Fruit fly (Drosophila melanogaster) whole organism, embryonic: ENCODE results near the gene CG14219.

ENCODE experiments used
- Adf1 ChIP-seq: fragments of 200-800 bp; sonication (Bioruptor generic); IDR thresholded peaks from 2 replicates; pipeline ENCODE4 v1.3.6; 2022; ENCODE audit warnings: missing biosample characterization, missing genetic modification characterization
- CG10321 ChIP-seq: fragments of 200-800 bp; sonication (Bioruptor generic); IDR thresholded peaks from 2 replicates; pipeline ENCODE4 v1.3.6; 2022; ENCODE audit warnings: missing biosample characterization, missing genetic modification characterization
- CG11695 ChIP-seq: fragments of 200-800 bp; sonication (Bioruptor generic); IDR thresholded peaks from 3 replicates; pipeline ENCODE4 v1.3.6; 2022; ENCODE audit warnings: missing biosample characterization, missing genetic modification characterization
- CG11723 ChIP-seq: fragments of 200-800 bp; sonication (Bioruptor generic); optimal IDR thresholded peaks from 2 replicates; lab custom pipeline; 2017; ENCODE audit warnings: missing biosample characterization, mild to moderate bottlenecking, missing genetic modification characterization
- CG12071 ChIP-seq: fragments of 200-800 bp; sonication (Bioruptor generic); optimal IDR thresholded peaks from 3 replicates; lab custom pipeline; 2018; ENCODE audit warnings: missing biosample characterization, mild to moderate bottlenecking, missing genetic modification characterization
- CG12155 ChIP-seq: fragments of 200-800 bp; sonication (Bioruptor generic); optimal IDR thresholded peaks from 3 replicates; lab custom pipeline; 2016; ENCODE audit warnings: missing biosample characterization, missing genetic modification characterization
- CG14860 ChIP-seq: fragments of 200-800 bp; sonication (Bioruptor generic); IDR thresholded peaks from 3 replicates; pipeline ENCODE4 v1.3.6; 2022; ENCODE audit warnings: missing biosample characterization, missing genetic modification characterization; ENCODE audit not compliant: partially characterized antibody
- CG15514 ChIP-seq: fragments of 200-800 bp; sonication (Bioruptor generic); optimal IDR thresholded peaks from 3 replicates; lab custom pipeline; 2017; ENCODE audit warnings: missing biosample characterization, missing genetic modification characterization, mild to moderate bottlenecking, moderate library complexity, missing genetic modification reagents
- CG16815 ChIP-seq: fragments of 200-800 bp; sonication (Bioruptor generic); optimal IDR thresholded peaks from 3 replicates; lab custom pipeline; 2017; ENCODE audit warnings: missing biosample characterization, mild to moderate bottlenecking, missing genetic modification characterization
- CG18262 ChIP-seq: fragments of 200-800 bp; optimal IDR thresholded peaks from 3 replicates; lab custom pipeline; 2019; ENCODE audit warnings: missing biosample characterization, mild to moderate bottlenecking, missing genetic modification characterization, moderate library complexity
- CG1832 ChIP-seq: fragments of 200-800 bp; sonication (Bioruptor generic); optimal IDR thresholded peaks from 2 replicates; lab custom pipeline; 2017; ENCODE audit warnings: missing biosample characterization, mild to moderate bottlenecking, missing genetic modification characterization, inconsistent platforms
- CG2875 ChIP-seq: fragments of 200-800 bp; sonication (Bioruptor generic); optimal IDR thresholded peaks from 2 replicates; lab custom pipeline; 2017; ENCODE audit warnings: missing biosample characterization, mild to moderate bottlenecking, missing genetic modification characterization, missing genetic modification reagents
- CG30020 ChIP-seq: fragments of 200-800 bp; optimal IDR thresholded peaks from 2 replicates; lab custom pipeline; 2019; ENCODE audit warnings: missing biosample characterization, mild to moderate bottlenecking, missing genetic modification characterization, moderate library complexity
- CG32532 ChIP-seq: fragments of 200-800 bp; sonication (Bioruptor generic); IDR thresholded peaks from 2 replicates; pipeline ENCODE4 v1.3.6; 2022; ENCODE audit warnings: missing biosample characterization, missing genetic modification characterization
- CG7357 ChIP-seq: fragments of 200-800 bp; sonication (Bioruptor generic); IDR thresholded peaks from 3 replicates; pipeline ENCODE4 v1.3.6; 2022; ENCODE audit warnings: missing biosample characterization, missing genetic modification characterization
- CG7963 ChIP-seq: fragments of 200-800 bp; sonication (Bioruptor generic); IDR thresholded peaks from 3 replicates; pipeline ENCODE4 v1.3.6; 2022; ENCODE audit warnings: missing biosample characterization, missing genetic modification characterization; ENCODE audit not compliant: partially characterized antibody
- CG8944 ChIP-seq: fragments of 200-800 bp; sonication (Bioruptor generic); optimal IDR thresholded peaks from 3 replicates; lab custom pipeline; 2016; ENCODE audit warnings: missing biosample characterization, missing genetic modification characterization
- Eip74EF ChIP-seq, 2 experiments: fragments of 200-800 bp in 1 of 2; fragments of >200 bp in 1 of 2; sonication (Bioruptor generic) in 1 of 2; optimal IDR thresholded peaks; 2 replicates each; lab custom pipeline; 2017 to 2019; ENCODE audit warnings: missing biosample characterization in 2 of 2, missing genetic modification characterization in 2 of 2, mild to moderate bottlenecking in 1 of 2, moderate library complexity in 1 of 2
- Ets65A ChIP-seq: fragments of 200-800 bp; sonication (Bioruptor generic); peaks from one replicate; lab custom pipeline; 2016; ENCODE audit warnings: missing biosample characterization, missing genetic modification characterization
- Fer1 ChIP-seq: fragments of 200-800 bp; sonication (Bioruptor generic); optimal IDR thresholded peaks from 2 replicates; lab custom pipeline; 2017; ENCODE audit warnings: missing biosample characterization, mild to moderate bottlenecking, missing genetic modification characterization
- Hr78 ChIP-seq, 2 experiments: fragments of 200-800 bp in 1 of 2; fragments of >200 bp in 1 of 2; sonication (Bioruptor generic) in 1 of 2; optimal IDR thresholded peaks; 2 replicates each; lab custom pipeline; 2017 to 2019; ENCODE audit warnings: missing biosample characterization in 2 of 2, missing genetic modification characterization in 2 of 2, mild to moderate bottlenecking in 1 of 2, moderate library complexity in 1 of 2
- Jarid2 ChIP-seq: fragments of 200-800 bp; sonication (Bioruptor generic); optimal IDR thresholded peaks from 3 replicates; lab custom pipeline; 2017; ENCODE audit warnings: mild to moderate bottlenecking, missing biosample characterization, missing genetic modification reagents, missing genetic modification characterization
- Nf-YA ChIP-seq: fragments of 200-800 bp; sonication (Bioruptor generic); IDR thresholded peaks from 2 replicates; pipeline ENCODE4 v1.3.6; 2022; ENCODE audit warnings: missing biosample characterization, missing genetic modification characterization
- Nf-YB ChIP-seq: fragments of 200-800 bp; sonication (Bioruptor generic); optimal IDR thresholded peaks from 3 replicates; lab custom pipeline; 2019; ENCODE audit warnings: missing biosample characterization, mild to moderate bottlenecking, missing genetic modification characterization, moderate library complexity
- Nf-YC ChIP-seq: fragments of 200-800 bp; optimal IDR thresholded peaks from 3 replicates; lab custom pipeline; 2019; ENCODE audit warnings: missing biosample characterization, mild to moderate bottlenecking, missing genetic modification characterization, moderate library complexity
- Pdp1 ChIP-seq, 2 experiments: fragments of 200-800 bp; sonication (Bioruptor generic); optimal IDR thresholded peaks; 3 replicates each; lab custom pipeline; 2016; ENCODE audit warnings: missing biosample characterization in 2 of 2, missing genetic modification characterization in 2 of 2, mild to moderate bottlenecking in 1 of 2, moderate library complexity in 1 of 2
- Sin3A ChIP-seq: fragments of >200 bp; optimal IDR thresholded peaks from 2 replicates; lab custom pipeline; 2018
- Trl ChIP-seq, 3 experiments: fragments of >200 bp in 2 of 3; fragments of 200-800 bp in 1 of 3; sonication (Bioruptor generic) in 1 of 3; optimal IDR thresholded peaks; 2 replicates in 1 of 3; 3 replicates in 2 of 3; lab custom pipeline; 2016 to 2017; ENCODE audit warnings: missing biosample characterization in 1 of 3, missing genetic modification characterization in 1 of 3
- caup ChIP-seq: fragments of 200-800 bp; sonication (Bioruptor generic); optimal IDR thresholded peaks from 3 replicates; lab custom pipeline; 2017; ENCODE audit warnings: missing biosample characterization, mild to moderate bottlenecking, missing genetic modification characterization, moderate library complexity; ENCODE audit not compliant: severe bottlenecking
- cg ChIP-seq: fragments of 200-800 bp; sonication (Bioruptor generic); optimal IDR thresholded peaks from 3 replicates; lab custom pipeline; 2019; ENCODE audit warnings: missing biosample characterization, mild to moderate bottlenecking, missing genetic modification characterization, moderate library complexity
- crol ChIP-seq: fragments of 200-800 bp; sonication (Bioruptor generic); IDR thresholded peaks from 2 replicates; pipeline ENCODE4 v1.3.6; 2022; ENCODE audit warnings: missing biosample characterization, missing genetic modification characterization
- cwo ChIP-seq: fragments of 200-800 bp; sonication (Bioruptor generic); optimal IDR thresholded peaks from 3 replicates; lab custom pipeline; 2017; ENCODE audit warnings: missing biosample characterization, missing genetic modification characterization, mild to moderate bottlenecking, moderate library complexity, missing genetic modification reagents
- dan ChIP-seq: fragments of 200-800 bp; sonication (Bioruptor generic); IDR thresholded peaks from 2 replicates; pipeline ENCODE4 v1.3.6; 2022; ENCODE audit warnings: missing biosample characterization, missing genetic modification characterization
- dati ChIP-seq: fragments of 200-800 bp; sonication (Bioruptor generic); IDR thresholded peaks from 2 replicates; pipeline ENCODE4 v1.3.6; 2022; ENCODE audit warnings: missing biosample characterization, missing genetic modification characterization
- dysf ChIP-seq: fragments of 200-800 bp; sonication (Bioruptor generic); IDR thresholded peaks from 3 replicates; pipeline ENCODE4 v1.3.6; 2022; ENCODE audit warnings: missing biosample characterization, missing genetic modification characterization
- ewg ChIP-seq: fragments of 200-800 bp; sonication (Bioruptor generic); optimal IDR thresholded peaks from 3 replicates; lab custom pipeline; 2017; ENCODE audit warnings: mild to moderate bottlenecking, missing biosample characterization, missing genetic modification reagents, missing genetic modification characterization
- h ChIP-seq: fragments of >200 bp; optimal IDR thresholded peaks from 2 replicates; lab custom pipeline; 2017
- ind ChIP-seq: fragments of 200-800 bp; sonication (Bioruptor generic); optimal IDR thresholded peaks from 3 replicates; lab custom pipeline; 2016; ENCODE audit warnings: missing biosample characterization, missing genetic modification characterization
- jigr1 ChIP-seq: fragments of 200-800 bp; sonication (Bioruptor generic); IDR thresholded peaks from 3 replicates; pipeline ENCODE4 v1.3.6; 2022; ENCODE audit warnings: missing biosample characterization, missing genetic modification characterization
- nmo ChIP-seq: fragments of 200-800 bp; sonication (Bioruptor generic); optimal IDR thresholded peaks from 2 replicates; lab custom pipeline; 2018; ENCODE audit warnings: missing biosample characterization, mild to moderate bottlenecking, missing genetic modification characterization, moderate library complexity
- pros ChIP-seq: fragments of 200-800 bp; sonication (Bioruptor generic); optimal IDR thresholded peaks from 3 replicates; lab custom pipeline; 2019; ENCODE audit warnings: missing biosample characterization, mild to moderate bottlenecking, missing genetic modification characterization, moderate library complexity
- sens ChIP-seq: fragments of 200-800 bp; sonication (Bioruptor generic); peaks from one replicate; lab custom pipeline; 2016; ENCODE audit warnings: missing biosample characterization, missing genetic modification characterization
- seq ChIP-seq: fragments of 200-800 bp; sonication (Bioruptor generic); IDR thresholded peaks from 2 replicates; pipeline ENCODE4 v1.3.6; 2022; ENCODE audit warnings: missing biosample characterization, missing genetic modification characterization
- tll ChIP-seq, 2 experiments: fragments of 200-800 bp in 1 of 2; fragments of >200 bp in 1 of 2; sonication (Bioruptor generic) in 1 of 2; optimal IDR thresholded peaks; 2 replicates each; lab custom pipeline; 2017 to 2019; ENCODE audit warnings: missing biosample characterization in 2 of 2, missing genetic modification characterization in 2 of 2, mild to moderate bottlenecking in 1 of 2, moderate library complexity in 1 of 2
- unc-4 ChIP-seq: fragments of 200-800 bp; sonication (Bioruptor generic); IDR thresholded peaks from 2 replicates; pipeline ENCODE4 v1.3.6; 2022; ENCODE audit warnings: missing biosample characterization, missing genetic modification characterization; ENCODE audit not compliant: partially characterized antibody
- vfl ChIP-seq: fragments of 200-800 bp; sonication (Bioruptor generic); optimal IDR thresholded peaks from 2 replicates; lab custom pipeline; 2016; ENCODE audit warnings: missing biosample characterization, missing genetic modification characterization

CG14219 gene

dm6 chrX:19548438-19548837 is 41.5 kb downstream of the CG14219 start:
- TF ChIP-seq CG12071, result no peak
- TF ChIP-seq unc-4 (GFP tag; lab: Robert Waterston, UW), result no peak
- TF ChIP-seq Ets65A (GFP tag; lab: Kevin White, UChicago), result peak; percentile 20
- peak; percentile 55 for TF ChIP-seq Nf-YB (GFP tag; lab: Kevin White, UChicago)
- no peak for TF ChIP-seq CG2875 (GFP tag; lab: Kevin White, UChicago)
- no peak for TF ChIP-seq Eip74EF (GFP tag; optimal IDR thresholded peaks at IDR 0.05; lab: Kevin White, UChicago)
- TF ChIP-seq CG11723 (GFP tag; lab: Kevin White, UChicago), result no peak
- TF ChIP-seq CG7963 (GFP tag; lab: Robert Waterston, UW), result no peak
- TF ChIP-seq CG16815 (GFP tag; lab: Kevin White, UChicago), result no peak
- TF ChIP-seq CG11695, result no peak
- no peak for TF ChIP-seq CG14860 (GFP tag; lab: Robert Waterston, UW)
- TF ChIP-seq pros (GFP tag; lab: Kevin White, UChicago), result no peak
- no peak for TF ChIP-seq Pdp1 (GFP tag; optimal IDR thresholded peaks at IDR 0.05; lab: Kevin White, UChicago)
- TF ChIP-seq Nf-YC (tag; lab: Kevin White, UChicago), result peak; percentile 12
- TF ChIP-seq vfl, result no peak
- peak; percentile 23 to 47 for TF ChIP-seq Trl (optimal IDR thresholded peaks at IDR 0.05; lab: Kevin White, UChicago)
- no peak for TF ChIP-seq Trl (GFP tag; optimal IDR thresholded peaks at IDR 0.05; lab: Kevin White, UChicago)
- TF ChIP-seq Hr78 (GFP tag; optimal IDR thresholded peaks at IDR 0.05; lab: Kevin White, UChicago), result peak in 1 of 2 experiments; percentile 38
- no peak for TF ChIP-seq Sin3A
- peak; percentile 32 for TF ChIP-seq cg (GFP tag; lab: Kevin White, UChicago)
- TF ChIP-seq crol (GFP tag; lab: Robert Waterston, UW), result peak; percentile 51
- TF ChIP-seq CG15514 (GFP tag; lab: Kevin White, UChicago), result no peak
- peak; percentile 56 for TF ChIP-seq CG1832 (GFP tag; lab: Kevin White, UChicago)
- no peak for TF ChIP-seq dati

- TF ChIP-seq CG8944 (GFP tag; lab: Kevin White, UChicago) (no peak), sens (peak; percentile 41)
These were observed 42.6 kb downstream of the CG14219 start, which contains the start of gene CG32532 for dm6 chrX:19547382-19547781. Gene CG32532 (minus strand): TSS chrX:19547482.

DNA sequence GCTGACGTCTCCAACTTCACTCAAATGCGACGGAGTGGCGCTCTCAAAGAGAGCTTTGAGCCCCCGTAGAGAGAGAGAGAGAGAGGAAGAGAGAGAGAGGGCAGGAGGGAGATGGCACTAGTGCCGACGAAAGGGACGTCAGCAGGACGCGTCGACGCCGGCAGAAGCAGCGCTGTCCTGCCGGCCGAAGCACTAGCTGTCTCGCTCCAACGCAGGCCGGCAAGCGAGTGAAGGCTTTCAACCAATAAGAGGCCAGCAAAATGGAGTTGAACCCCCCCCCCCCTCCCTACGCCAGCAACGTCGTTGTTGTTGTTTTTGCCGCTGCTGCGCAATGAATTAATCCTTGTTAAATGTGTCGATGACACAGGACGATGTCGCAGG is 43.3 kb downstream of the CG14219 start:
- TF ChIP-seq cwo (GFP tag; lab: Kevin White, UChicago), result no peak
- no peak for TF ChIP-seq dysf (GFP tag; lab: Robert Waterston, UW)
- TF ChIP-seq caup, result no peak
- TF ChIP-seq CG7357 (GFP tag; lab: Robert Waterston, UW), result no peak
- no peak for TF ChIP-seq h (lab: Kevin White, UChicago)
- TF ChIP-seq Jarid2 (GFP tag; lab: Kevin White, UChicago), result peak; percentile 30
- peak; percentile 28; the same call in 1 of the 2 replicates for TF ChIP-seq seq (GFP tag; lab: Robert Waterston, UW)
- no peak for TF ChIP-seq ind (GFP tag; lab: Kevin White, UChicago)
- peak in 1 of 2 experiments; percentile 68 for TF ChIP-seq tll (GFP tag; optimal IDR thresholded peaks at IDR 0.05; lab: Kevin White, UChicago)
- TF ChIP-seq CG10321 (GFP tag; lab: Robert Waterston, UW), result peak; percentile 96
- TF ChIP-seq CG30020 (tag; lab: Kevin White, UChicago), result no peak
- TF ChIP-seq Trl (optimal IDR thresholded peaks at IDR 0.05; lab: Kevin White, UChicago), result peak; percentile 40 to 50
- TF ChIP-seq Trl (GFP tag; optimal IDR thresholded peaks at IDR 0.05; lab: Kevin White, UChicago), result no peak
- TF ChIP-seq Nf-YA (GFP tag; lab: Robert Waterston, UW), result peak; percentile 78
- peak; percentile 96 for TF ChIP-seq Nf-YB (GFP tag; lab: Kevin White, UChicago)
- TF ChIP-seq nmo, result no peak
- TF ChIP-seq CG18262, result no peak
- TF ChIP-seq Nf-YC (tag; lab: Kevin White, UChicago), result peak; percentile 96
- no peak for TF ChIP-seq jigr1
- TF ChIP-seq crol (GFP tag; lab: Robert Waterston, UW), result peak; percentile 89
- peak; percentile 95 for TF ChIP-seq CG1832 (GFP tag; lab: Kevin White, UChicago)
- TF ChIP-seq ewg, result peak; percentile 86
- no peak for TF ChIP-seq CG12155 (GFP tag; lab: Kevin White, UChicago)
- TF ChIP-seq Fer1, result no peak
- no peak for TF ChIP-seq dan (GFP tag; lab: Robert Waterston, UW)
- TF ChIP-seq CG32532 (GFP tag; lab: Robert Waterston, UW), result peak; percentile 42; the same call in 1 of the 2 replicates
- peak; percentile 94 for TF ChIP-seq Adf1 (GFP tag; lab: Robert Waterston, UW)
